Worm (Caenorhabditis elegans): ENCODE data around the gene saeg-1.

- no peak for TF ChIP-seq ceh-45 (GFP tag; IDR thresholded peaks at IDR 0.05)
- TF ChIP-seq ceh-48 (tag; optimal IDR thresholded peaks at IDR 0.05), result peak; percentile 18
- no peak for TF ChIP-seq zip-5 (tag; optimal IDR thresholded peaks at IDR 0.05)
- no peak for TF ChIP-seq pha-4 (tag; optimal IDR thresholded peaks at IDR 0.05)
- no peak for TF ChIP-seq ceh-18 (tag; optimal IDR thresholded peaks at IDR 0.05)
- TF ChIP-seq ets-4 (tag; optimal IDR thresholded peaks at IDR 0.05), result no peak
These were observed 39.3 kb upstream of the saeg-1 start for ce11 chrV:10904795-10905194.

Data from whole organism, late embryonic.